Worm (Caenorhabditis elegans): ENCODE measurements around the gene K08F9.4.

Gene K08F9.4

ce11 chrV:15156504-15156903 lies 12.7 kb downstream of the K08F9.4 start:
- TF ChIP-seq tbp1 (GFP tag; optimal IDR thresholded peaks at IDR 0.05) (peak; percentile 87), rpc-1 (optimal IDR thresholded peaks at IDR 0.05) (peak; percentile 55), rpc-1 (tag; optimal IDR thresholded peaks at IDR 0.05) (peak; percentile 79), attf-6 (GFP tag; IDR thresholded peaks at IDR 0.05) (no peak), snpc-1.1 (tag; optimal IDR thresholded peaks at IDR 0.05; ENCODE audit: insufficient read depth) (peak; percentile 17), F23B12.7 (tag; optimal IDR thresholded peaks at IDR 0.05; ENCODE audit: insufficient read depth) (peak; percentile 77), B0261.1 (tag; optimal IDR thresholded peaks at IDR 0.05) (peak; percentile 78), D2030.7 (GFP tag; IDR thresholded peaks at IDR 0.05) (peak; percentile 75), attf-5 (GFP tag; optimal IDR thresholded peaks at IDR 0.05) (peak; percentile 38), ztf-28 (GFP tag; IDR thresholded peaks at IDR 0.05) (0 out of 2 replicates have a peak, but pooled peaks have one; percentile 53), die-1 (tag; optimal IDR thresholded peaks at IDR 0.05) (peak; percentile 41), hmg-1.2 (GFP tag; IDR thresholded peaks at IDR 0.05) (peak; percentile 62; the same call in 1 of the 2 replicates), B0336.3 (GFP tag; IDR thresholded peaks at IDR 0.05) (no peak), B0035.1 (tag; optimal IDR thresholded peaks at IDR 0.05) (no peak), him-1 (tag; optimal IDR thresholded peaks at IDR 0.05) (peak; percentile 78), pbrm-1 (GFP tag; IDR thresholded peaks at IDR 0.05) (peak; percentile 68; the same call in 1 of the 2 replicates), lsy-27 (tag; optimal IDR thresholded peaks at IDR 0.05; ENCODE audit: borderline replicate concordance, insufficient read depth) (peak; percentile 2), ceh-100 (GFP tag; IDR thresholded peaks at IDR 0.05) (peak; percentile 25; the same call in 1 of the 2 replicates), nhr-90 (tag; optimal IDR thresholded peaks at IDR 0.05) (peak; percentile 17), dpff-1 (tag; optimal IDR thresholded peaks at IDR 0.05) (no peak)

DNA sequence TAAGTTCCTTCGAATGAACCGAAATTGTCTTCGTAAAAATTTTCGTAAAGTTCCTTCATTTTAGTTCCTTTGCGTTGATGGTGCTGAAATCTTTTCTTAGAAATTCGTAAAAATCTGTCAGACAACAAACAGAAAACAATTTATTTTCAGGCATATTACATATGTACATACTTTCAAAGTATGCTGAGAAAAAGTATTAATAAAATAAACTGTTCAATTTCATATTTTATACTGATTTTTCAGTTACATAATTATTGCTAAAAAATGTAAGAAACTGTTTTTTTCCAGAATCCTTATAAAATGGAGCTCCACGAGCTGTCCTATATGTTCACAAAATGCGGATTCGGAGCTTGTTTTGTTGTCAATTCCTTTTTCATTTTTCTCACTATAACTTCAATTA lies 14.9 kb downstream of the K08F9.4 start, which contains the start of gene str-45:
Gene str-45 (plus strand): TSS at position 301 of the 400 bp plus-strand sequence.
- TF ChIP-seq F33H1.4 (GFP tag; IDR thresholded peaks at IDR 0.05): no peak
- TF ChIP-seq ets-4 (GFP tag; optimal IDR thresholded peaks at IDR 0.05): no peak

DNA sequence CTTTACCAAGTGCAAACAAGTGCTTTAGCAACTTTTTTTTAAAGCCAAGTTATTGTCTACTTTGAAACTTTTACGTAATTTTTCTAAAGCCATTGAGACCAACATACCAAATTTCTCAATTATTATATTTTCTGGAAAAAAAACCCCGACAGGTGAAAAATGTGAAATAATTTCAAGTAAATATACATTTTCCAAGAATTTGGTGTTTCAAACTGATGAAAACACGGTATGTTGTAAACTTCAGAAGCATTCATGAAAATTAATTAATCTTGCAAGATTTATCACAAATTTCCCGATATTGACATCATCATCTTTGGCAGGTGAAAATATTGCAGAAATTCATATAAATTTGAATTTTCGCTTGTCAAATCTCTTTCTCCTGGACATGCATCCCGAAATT lies 18.9 kb downstream of the K08F9.4 start, which contains the start of gene srz-11:
Gene srz-11 (plus strand): TSS at position 386 of the 400 bp plus-strand sequence.
- no peak for TF ChIP-seq K12H6.12 (tag; optimal IDR thresholded peaks at IDR 0.05)
- TF ChIP-seq B0336.3 (GFP tag; IDR thresholded peaks at IDR 0.05): no peak
- TF ChIP-seq efl-1 (GFP tag; optimal IDR thresholded peaks at IDR 0.05): no peak
- no peak for TF ChIP-seq ztf-28 (GFP tag; IDR thresholded peaks at IDR 0.05)
- TF ChIP-seq pha-4 (tag; optimal IDR thresholded peaks at IDR 0.05): no peak
- no peak for TF ChIP-seq nfyb-1 (GFP tag; IDR thresholded peaks at IDR 0.05)
- TF ChIP-seq dox-1 (GFP tag; IDR thresholded peaks at IDR 0.05): no peak
- no peak for TF ChIP-seq somi-1 (GFP tag; optimal IDR thresholded peaks at IDR 0.05)
- TF ChIP-seq bed-1 (GFP tag; IDR thresholded peaks at IDR 0.05): no peak

DNA sequence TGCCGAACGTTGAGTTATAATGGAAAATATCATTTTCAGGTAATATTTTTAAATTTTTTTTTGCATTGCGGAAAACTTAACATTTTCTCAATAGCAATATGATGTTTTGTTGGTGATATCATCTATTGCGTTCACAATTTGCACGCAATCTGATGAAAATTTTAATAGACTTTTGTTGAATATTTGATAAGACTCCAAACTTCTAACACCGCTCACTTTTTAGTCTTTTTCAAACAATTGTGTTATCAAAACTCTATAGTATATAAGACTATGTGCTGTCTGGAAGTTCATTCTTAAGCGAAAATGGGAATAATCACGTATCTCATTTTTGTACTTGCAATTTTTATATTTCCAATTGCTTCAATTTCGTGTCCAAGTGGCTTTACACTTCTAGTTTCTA lies 31.6 kb downstream of the K08F9.4 start, which contains the start of gene clec-47:
Gene clec-47 (plus strand): TSS at position 301 of the 400 bp plus-strand sequence.
- TF ChIP-seq pbrm-1 (GFP tag; IDR thresholded peaks at IDR 0.05) (no peak), nhr-120 (GFP tag; IDR thresholded peaks at IDR 0.05) (no peak), lin-40 (tag; optimal IDR thresholded peaks at IDR 0.05) (no peak), ceh-91 (GFP tag; IDR thresholded peaks at IDR 0.05) (no peak), F33H1.4 (GFP tag; IDR thresholded peaks at IDR 0.05) (no peak), madf-8 (GFP tag; conservative IDR thresholded peaks at IDR 0.05) (no peak)

Data from whole organism, young adult.